Worm (Caenorhabditis elegans) whole organism, late embryonic: ENCODE data around the gene F19G12.1.

ENCODE experiments used
- ahr-1 ChIP-seq: sonication (generic microtip); optimal IDR thresholded peaks from 2 replicates; lab custom pipeline; 2016; ENCODE audit warnings: missing genetic modification characterization, missing compliant biosample characterization
- ama-1 ChIP-seq: fragments of 150-350 bp; optimal IDR thresholded peaks from 2 replicates; lab custom pipeline; 2014
- ceh-6 ChIP-seq: fragments of 200-800 bp; sonication (Bioruptor generic); optimal IDR thresholded peaks from 2 replicates; lab custom pipeline; 2018; ENCODE audit warnings: mild to moderate bottlenecking, missing genetic modification characterization, missing compliant biosample characterization
- fkh-10 ChIP-seq: fragments of 150-350 bp; optimal IDR thresholded peaks from 2 replicates; lab custom pipeline; 2014; ENCODE audit warnings: missing biosample characterization, missing genetic modification reagents, missing genetic modification characterization
- gmeb-2 ChIP-seq: sonication (generic microtip); optimal IDR thresholded peaks from 2 replicates; lab custom pipeline; 2016; ENCODE audit warnings: missing genetic modification characterization, inconsistent platforms, missing compliant biosample characterization
- pag-3 ChIP-seq: sonication (generic microtip); optimal IDR thresholded peaks from 2 replicates; lab custom pipeline; 2016; ENCODE audit warnings: missing compliant biosample characterization, missing genetic modification characterization, borderline replicate concordance
- pha-4 ChIP-seq: fragments of 150-350 bp; optimal IDR thresholded peaks from 2 replicates; lab custom pipeline; 2018; ENCODE audit warnings: missing biosample characterization, missing genetic modification reagents, missing genetic modification characterization
- sox-4 ChIP-seq: sonication (generic microtip); optimal IDR thresholded peaks from 2 replicates; lab custom pipeline; 2017; ENCODE audit warnings: mild to moderate bottlenecking, missing genetic modification characterization, inconsistent platforms, missing compliant biosample characterization
- ttx-3 ChIP-seq: sonication (generic microtip); optimal IDR thresholded peaks from 2 replicates; lab custom pipeline; 2016; ENCODE audit warnings: missing genetic modification reagents, missing genetic modification characterization, missing compliant biosample characterization
- unc-3 ChIP-seq, 2 experiments: fragments of 200-800 bp in 1 of 2; sonication (Bioruptor generic) in 1 of 2; sonication (generic microtip) in 1 of 2; conservative IDR thresholded peaks in 1 of 2; optimal IDR thresholded peaks in 1 of 2; 2 replicates each; pipeline versions ENCODE4 v1.3.6 to Lab custom; 2016 to 2022; ENCODE audit warnings: missing compliant biosample characterization in 2 of 2, missing genetic modification characterization in 2 of 2, missing genetic modification reagents in 1 of 2
- unc-55 ChIP-seq: sonication (generic microtip); optimal IDR thresholded peaks from 2 replicates; lab custom pipeline; 2017; ENCODE audit warnings: missing biosample characterization, missing genetic modification reagents, missing genetic modification characterization

ce11 chrX:1471232-1471631 is 40.4 kb downstream of the F19G12.1 start:
- TF ChIP-seq unc-55 (no peak), gmeb-2 (tag; lab: Kevin White, UChicago) (no peak), ama-1 (no peak), ahr-1 (no peak), fkh-10 (no peak), pag-3 (tag; lab: Kevin White, UChicago) (no peak), ttx-3 (tag; lab: Kevin White, UChicago) (no peak), pha-4 (tag; lab: Kevin White, UChicago) (no peak), unc-3 (GFP tag; conservative IDR thresholded peaks at IDR 0.05; lab: Robert Waterston, UW) (no peak), unc-3 (tag; optimal IDR thresholded peaks at IDR 0.05; lab: Kevin White, UChicago) (no peak), sox-4 (tag; lab: Kevin White, UChicago) (no peak), ceh-6 (GFP tag; lab: Kevin White, UChicago) (no peak)
